Worm (Caenorhabditis elegans) whole organism, late embryonic: Measurements from ENCODE around the gene obr-3.

Experiments
- ceh-18 ChIP-seq: sonication (generic microtip); optimal IDR thresholded peaks from 2 replicates; lab custom pipeline; 2016; ENCODE audit warnings: missing genetic modification characterization, missing compliant biosample characterization
- che-1 ChIP-seq: sonication (generic microtip); optimal IDR thresholded peaks from 2 replicates; lab custom pipeline; 2016; ENCODE audit warnings: mild to moderate bottlenecking, missing genetic modification characterization, missing compliant biosample characterization
- hlh-30 ChIP-seq: sonication (generic microtip); optimal IDR thresholded peaks from 2 replicates; lab custom pipeline; 2017; ENCODE audit warnings: antibody characterized with exemption, missing genetic modification characterization, missing compliant biosample characterization; ENCODE audit not compliant: insufficient read depth
- mec-3 ChIP-seq: sonication (generic microtip); optimal IDR thresholded peaks from 2 replicates; lab custom pipeline; 2016; ENCODE audit warnings: borderline replicate concordance, missing genetic modification characterization, missing compliant biosample characterization
- nfya-1 ChIP-seq: sonication (generic microtip); optimal IDR thresholded peaks from 2 replicates; lab custom pipeline; 2017; ENCODE audit warnings: missing genetic modification characterization, mild to moderate bottlenecking, missing compliant biosample characterization, antibody characterized with exemption, moderate library complexity
- pqm-1 ChIP-seq: sonication (generic microtip); optimal IDR thresholded peaks from 2 replicates; lab custom pipeline; 2016; ENCODE audit warnings: missing genetic modification characterization, missing compliant biosample characterization
- syd-9 ChIP-seq: sonication (generic microtip); optimal IDR thresholded peaks from 2 replicates; lab custom pipeline; 2016; ENCODE audit warnings: mild to moderate bottlenecking, missing genetic modification characterization, moderate library complexity, missing compliant biosample characterization
- unc-42 ChIP-seq: sonication (generic microtip); optimal IDR thresholded peaks from 2 replicates; lab custom pipeline; 2016; ENCODE audit warnings: missing genotype, missing genetic modification characterization, missing compliant biosample characterization

obr-3 gene

ce11 chrX:13754498-13754897 lies 55.2 kb downstream of the obr-3 start:
- TF ChIP-seq hlh-30 (peak; percentile 17), syd-9 (tag; lab: Kevin White, UChicago) (peak; percentile 3), mec-3 (tag; lab: Kevin White, UChicago) (no peak), che-1 (tag; lab: Kevin White, UChicago) (no peak), ceh-18 (tag; lab: Kevin White, UChicago) (peak; percentile 46), unc-42 (tag; lab: Kevin White, UChicago) (peak; percentile 42)
- TF ChIP-seq, all 69 proteins: peak for 4

ce11 chrX:13752822-13753581 lies 56.7 kb downstream of the obr-3 start:
- TF ChIP-seq nfya-1 (tag; lab: Kevin White, UChicago) (peak; percentile 2), pqm-1 (tag; lab: Kevin White, UChicago) (no peak)
